Worm (Caenorhabditis elegans): ENCODE data around the gene F29A7.6.

DNA sequence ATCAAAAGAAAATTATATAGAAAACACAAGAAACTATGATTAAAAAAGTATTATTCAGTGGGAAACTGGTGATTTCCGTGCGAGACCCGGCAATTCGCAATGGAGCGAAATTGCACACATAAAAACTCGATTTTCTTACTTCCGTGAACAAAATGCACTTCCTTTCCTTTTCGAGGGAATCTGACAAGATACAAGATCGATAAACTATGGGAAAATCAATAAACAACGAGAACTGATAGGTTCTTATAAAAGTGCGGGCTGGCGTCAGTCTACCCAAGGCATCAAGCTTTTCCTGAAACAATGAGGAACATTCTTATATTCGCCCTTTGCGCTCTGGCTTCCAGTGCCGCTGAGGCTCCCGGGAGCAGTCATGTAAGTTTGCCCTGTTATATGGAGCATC is 588 bp upstream of the F29A7.6 start, which contains the start of gene F29A7.3:
- TF ChIP-seq snpc-4 (tag; optimal IDR thresholded peaks at IDR 0.05) (no peak), tbx-2 (tag; optimal IDR thresholded peaks at IDR 0.05) (no peak), lin-39 (tag; optimal IDR thresholded peaks at IDR 0.05) (no peak), aly-2 (tag; optimal IDR thresholded peaks at IDR 0.05) (no peak), alr-1 (tag; optimal IDR thresholded peaks at IDR 0.05; ENCODE audit: borderline replicate concordance) (no peak), mef-2 (tag; optimal IDR thresholded peaks at IDR 0.05) (no peak), unc-62 (GFP tag; optimal IDR thresholded peaks at IDR 0.05) (no peak), rnt-1 (tag; optimal IDR thresholded peaks at IDR 0.05) (no peak)
